Worm (Caenorhabditis elegans) whole organism, L4 larva: ENCODE data around the gene mps-1.

ENCODE experiments used
- D1046.2 ChIP-seq: fragments of 200-800 bp; sonication (Bioruptor generic); IDR thresholded peaks from 2 replicates; pipeline ENCODE4 v1.3.6; 2022; ENCODE audit warnings: missing genetic modification characterization, missing compliant biosample characterization
- F26F4.8 ChIP-seq: fragments of 200-800 bp; sonication (Bioruptor generic); conservative IDR thresholded peaks from 2 replicates; pipeline ENCODE4 v1.3.6; 2022; ENCODE audit warnings: missing genetic modification characterization, missing compliant biosample characterization
- F49E8.2 ChIP-seq: sonication (generic microtip); optimal IDR thresholded peaks from 2 replicates; lab custom pipeline; 2016; ENCODE audit warnings: missing compliant biosample characterization, mild to moderate bottlenecking, missing genetic modification characterization, borderline replicate concordance
- Y5F2A.4 ChIP-seq: fragments of 200-800 bp; sonication (Bioruptor generic); optimal IDR thresholded peaks from 2 replicates; lab custom pipeline; 2018; ENCODE audit warnings: mild to moderate bottlenecking, missing genetic modification characterization, missing compliant biosample characterization
- aly-2 ChIP-seq: sonication (generic microtip); optimal IDR thresholded peaks from 2 replicates; lab custom pipeline; 2018; ENCODE audit warnings: missing biosample characterization, missing genetic modification characterization
- ceh-28 ChIP-seq: fragments of 150-350 bp; optimal IDR thresholded peaks from 2 replicates; lab custom pipeline; 2014; ENCODE audit warnings: missing biosample characterization, missing genetic modification reagents, missing genetic modification characterization
- ceh-32 ChIP-seq: sonication (generic microtip); optimal IDR thresholded peaks from 2 replicates; lab custom pipeline; 2016; ENCODE audit warnings: mild to moderate bottlenecking, missing genetic modification characterization, missing compliant biosample characterization; ENCODE audit not compliant: poor library complexity
- ceh-44 ChIP-seq: fragments of 200-800 bp; sonication (Bioruptor generic); IDR thresholded peaks from 2 replicates; pipeline ENCODE4 v1.3.6; 2022; ENCODE audit warnings: missing genetic modification reagents, missing genetic modification characterization, missing compliant biosample characterization
- ceh-82 ChIP-seq: sonication (generic microtip); optimal IDR thresholded peaks from 2 replicates; lab custom pipeline; 2017; ENCODE audit warnings: missing biosample characterization, missing genetic modification characterization
- ctbp-1 ChIP-seq: fragments of 200-800 bp; sonication (Bioruptor generic); IDR thresholded peaks from 2 replicates; pipeline ENCODE4 v1.3.6; 2022; ENCODE audit warnings: missing genetic modification reagents, missing genetic modification characterization, missing compliant biosample characterization
- daf-16 ChIP-seq, 3 experiments: sonication (generic microtip); optimal IDR thresholded peaks; 2 replicates each; lab custom pipeline; 2016 to 2017; ENCODE audit warnings: missing genetic modification characterization in 3 of 3, missing genetic modification reagents in 3 of 3, mild to moderate bottlenecking in 2 of 3, missing compliant biosample characterization in 2 of 3, missing biosample characterization in 1 of 3, moderate library complexity in 1 of 3
- dmd-8 ChIP-seq: fragments of 200-800 bp; sonication (Bioruptor generic); IDR thresholded peaks from 2 replicates; pipeline ENCODE4 v1.3.6; 2022; ENCODE audit warnings: missing genetic modification characterization, missing compliant biosample characterization
- dmd-9 ChIP-seq: fragments of 200-800 bp; sonication (Bioruptor generic); IDR thresholded peaks from 2 replicates; pipeline ENCODE4 v1.3.6; 2022; ENCODE audit warnings: missing genetic modification reagents, missing genetic modification characterization, missing compliant biosample characterization
- duxl-1 ChIP-seq: sonication (generic microtip); optimal IDR thresholded peaks from 2 replicates; lab custom pipeline; 2016; ENCODE audit warnings: mild to moderate bottlenecking, missing genetic modification characterization, moderate library complexity, missing compliant biosample characterization; ENCODE audit not compliant: poor library complexity
- dve-1 ChIP-seq: sonication (generic microtip); optimal IDR thresholded peaks from 2 replicates; lab custom pipeline; 2017; ENCODE audit warnings: antibody characterized with exemption, mild to moderate bottlenecking, missing genetic modification characterization, missing compliant biosample characterization; ENCODE audit not compliant: insufficient read depth
- egl-43 ChIP-seq: fragments of 200-800 bp; sonication (Bioruptor generic); IDR thresholded peaks from 2 replicates; pipeline ENCODE4 v1.3.6; 2022; ENCODE audit warnings: missing genetic modification reagents, missing genetic modification characterization, missing compliant biosample characterization
- jun-1 ChIP-seq: fragments of 150-350 bp; optimal IDR thresholded peaks from 2 replicates; lab custom pipeline; 2014; ENCODE audit warnings: missing biosample characterization, missing genetic modification reagents, missing genetic modification characterization
- lin-1 ChIP-seq: fragments of 200-800 bp; sonication (Bioruptor generic); IDR thresholded peaks from 2 replicates; pipeline ENCODE4 v1.3.6; 2022; ENCODE audit warnings: missing genetic modification reagents, missing genetic modification characterization, missing compliant biosample characterization
- lin-29 ChIP-seq: fragments of 200-800 bp; sonication (Bioruptor generic); IDR thresholded peaks from 2 replicates; pipeline ENCODE4 v1.3.6; 2022; ENCODE audit warnings: missing genetic modification reagents, missing genetic modification characterization, missing compliant biosample characterization
- lin-38 ChIP-seq: fragments of 200-800 bp; sonication (Bioruptor generic); IDR thresholded peaks from 2 replicates; pipeline ENCODE4 v1.3.6; 2022; ENCODE audit warnings: missing genetic modification reagents, missing genetic modification characterization, missing compliant biosample characterization
- madf-5 ChIP-seq, 2 experiments: fragments of 200-800 bp; sonication (Bioruptor generic); IDR thresholded peaks; 2 replicates each; pipeline ENCODE4 v1.3.6; 2022; ENCODE audit warnings: missing compliant biosample characterization in 2 of 2, missing genetic modification characterization in 2 of 2
- madf-9 ChIP-seq: fragments of 200-800 bp; sonication (Bioruptor generic); conservative IDR thresholded peaks from 2 replicates; pipeline ENCODE4 v1.3.6; 2022; ENCODE audit warnings: missing genetic modification reagents, missing genetic modification characterization, missing compliant biosample characterization
- mdt-29 ChIP-seq: fragments of 200-800 bp; sonication (Bioruptor generic); IDR thresholded peaks from 2 replicates; pipeline ENCODE4 v1.3.6; 2022; ENCODE audit warnings: missing genetic modification reagents, missing genetic modification characterization, missing compliant biosample characterization
- mxl-2 ChIP-seq: fragments of 200-800 bp; sonication (Bioruptor generic); conservative IDR thresholded peaks from 2 replicates; pipeline ENCODE4 v1.3.6; 2022; ENCODE audit warnings: missing genetic modification reagents, missing genetic modification characterization, missing compliant biosample characterization
- nhr-10 ChIP-seq: fragments of 150-350 bp; optimal IDR thresholded peaks from 2 replicates; lab custom pipeline; 2014; ENCODE audit warnings: missing biosample characterization, missing genetic modification characterization
- nhr-237 ChIP-seq: sonication (generic microtip); optimal IDR thresholded peaks from 2 replicates; lab custom pipeline; 2017; ENCODE audit warnings: missing biosample characterization, missing genetic modification characterization
- nhr-41 ChIP-seq: fragments of 200-800 bp; sonication (Bioruptor generic); IDR thresholded peaks from 2 replicates; pipeline ENCODE4 v1.3.6; 2022; ENCODE audit warnings: missing genetic modification reagents, missing genetic modification characterization, missing compliant biosample characterization
- nhr-48 ChIP-seq: sonication (generic microtip); optimal IDR thresholded peaks from 2 replicates; lab custom pipeline; 2016; ENCODE audit warnings: mild to moderate bottlenecking, missing genetic modification characterization, missing compliant biosample characterization
- nhr-6 ChIP-seq: fragments of 150-350 bp; optimal IDR thresholded peaks from 2 replicates; lab custom pipeline; 2014; ENCODE audit warnings: missing biosample characterization, missing genetic modification characterization
- pqm-1 ChIP-seq: sonication (generic microtip); optimal IDR thresholded peaks from 2 replicates; lab custom pipeline; 2017; ENCODE audit warnings: missing biosample characterization, missing genetic modification characterization
- rbr-2 ChIP-seq: sonication (generic microtip); optimal IDR thresholded peaks from 2 replicates; lab custom pipeline; 2016; ENCODE audit warnings: missing genotype, missing genetic modification characterization, missing compliant biosample characterization
- sdz-12 ChIP-seq: fragments of 200-800 bp; sonication (Bioruptor generic); optimal IDR thresholded peaks from 2 replicates; lab custom pipeline; 2018; ENCODE audit warnings: mild to moderate bottlenecking, missing genetic modification characterization, missing compliant biosample characterization
- set-16 ChIP-seq: fragments of 200-800 bp; sonication (Bioruptor generic); IDR thresholded peaks from 2 replicates; pipeline ENCODE4 v1.3.6; 2022; ENCODE audit warnings: missing genetic modification reagents, missing genetic modification characterization, missing compliant biosample characterization
- spr-3 ChIP-seq: fragments of 200-800 bp; sonication (Bioruptor generic); optimal IDR thresholded peaks from 2 replicates; lab custom pipeline; 2018; ENCODE audit warnings: mild to moderate bottlenecking, missing genetic modification characterization, missing compliant biosample characterization
- tag-97 ChIP-seq: fragments of 200-800 bp; sonication (Bioruptor generic); IDR thresholded peaks from 2 replicates; pipeline ENCODE4 v1.3.6; 2022; ENCODE audit warnings: missing genetic modification characterization, missing compliant biosample characterization
- tra-1 ChIP-seq: fragments of 200-800 bp; sonication (Bioruptor generic); IDR thresholded peaks from 2 replicates; pipeline ENCODE4 v1.3.6; 2022; ENCODE audit warnings: missing genetic modification reagents, missing genetic modification characterization, missing compliant biosample characterization
- unc-130 ChIP-seq: sonication (generic microtip); optimal IDR thresholded peaks from 2 replicates; lab custom pipeline; 2016; ENCODE audit warnings: missing genetic modification reagents, missing genetic modification characterization, missing compliant biosample characterization
- vab-7 ChIP-seq: fragments of 200-800 bp; sonication (Bioruptor generic); IDR thresholded peaks from 2 replicates; pipeline ENCODE4 v1.3.6; 2022; ENCODE audit warnings: missing genetic modification reagents, missing genetic modification characterization, missing compliant biosample characterization
- zag-1 ChIP-seq: fragments of 150-350 bp; optimal IDR thresholded peaks from 2 replicates; lab custom pipeline; 2014; ENCODE audit warnings: missing biosample characterization, missing genetic modification characterization
- zfp-3 ChIP-seq: fragments of 200-800 bp; sonication (Bioruptor generic); conservative IDR thresholded peaks from 2 replicates; pipeline ENCODE4 v1.3.6; 2022; ENCODE audit warnings: missing genetic modification reagents, missing genetic modification characterization, missing compliant biosample characterization
- ztf-11 ChIP-seq: fragments of 150-350 bp; optimal IDR thresholded peaks from 2 replicates; lab custom pipeline; 2014; ENCODE audit warnings: missing biosample characterization, missing genetic modification characterization

mps-1 gene

DNA sequence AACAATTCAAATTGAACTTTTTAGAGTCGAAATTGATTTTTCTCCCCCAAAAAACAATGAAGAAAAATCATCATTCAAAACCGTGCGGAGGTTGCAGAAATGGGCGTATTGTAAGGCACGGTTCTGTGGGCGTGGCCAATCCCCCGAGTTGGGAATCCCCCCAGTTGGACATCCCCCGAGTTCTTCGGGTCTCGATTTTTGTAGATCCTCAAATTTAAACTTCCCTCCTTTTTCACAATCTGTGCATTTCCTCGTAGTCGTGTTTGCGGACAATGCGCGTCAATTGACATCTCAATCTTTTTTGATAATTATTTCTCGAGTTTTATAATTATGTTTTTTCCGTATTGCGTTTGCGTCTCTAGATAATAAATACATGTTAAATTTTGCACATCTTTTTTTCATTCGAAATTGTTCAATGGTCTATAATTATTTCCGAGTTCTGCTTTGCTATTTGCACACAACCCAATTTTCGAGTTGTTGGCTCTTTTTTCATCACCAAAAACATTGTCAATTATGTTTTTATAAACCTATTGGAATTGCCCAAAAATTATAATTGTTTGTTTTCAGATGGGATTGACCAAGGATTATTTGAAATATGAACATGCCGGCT lies 24.3 kb downstream of the mps-1 start, which contains the start of gene F13H8.2 (continued):
- TF ChIP-seq rbr-2 (tag; lab: Kevin White, UChicago): peak; percentile 78
- TF ChIP-seq nhr-48: peak; percentile 22
- no peak for TF ChIP-seq mdt-29 (GFP tag; lab: Robert Waterston, UW)
- no peak for TF ChIP-seq jun-1 (tag; lab: Kevin White, UChicago)
- no peak for TF ChIP-seq Y5F2A.4
- TF ChIP-seq ztf-11 (tag; lab: Kevin White, UChicago): no peak
- no peak for TF ChIP-seq sdz-12 (GFP tag; lab: Kevin White, UChicago)
- no peak for TF ChIP-seq madf-5 (GFP tag; IDR thresholded peaks at IDR 0.05; lab: Robert Waterston, UW)
- TF ChIP-seq lin-1 (GFP tag; lab: Robert Waterston, UW): peak; percentile 91
- TF ChIP-seq dmd-8 (GFP tag; lab: Robert Waterston, UW): 0 out of 2 replicates have a peak, but pooled peaks have one; percentile 30
- TF ChIP-seq ceh-44 (GFP tag; lab: Robert Waterston, UW): peak; percentile 79
- no peak for TF ChIP-seq nhr-41
- TF ChIP-seq madf-9: no peak; the same call in 1 of the 2 replicates
- peak; percentile 22 for TF ChIP-seq F49E8.2 (tag; lab: Kevin White, UChicago)
- no peak for TF ChIP-seq ceh-28 (tag; lab: Kevin White, UChicago)
- TF ChIP-seq aly-2: no peak
- TF ChIP-seq mxl-2 (GFP tag; lab: Robert Waterston, UW): 0 out of 2 replicates have a peak, but pooled peaks have one; percentile 35
- no peak for TF ChIP-seq tag-97
- peak; percentile 89 for TF ChIP-seq lin-38
- peak; percentile 40 for TF ChIP-seq dve-1 (tag; lab: Kevin White, UChicago)
- peak; percentile 62; the same call in 1 of the 2 replicates for TF ChIP-seq tra-1 (GFP tag; lab: Robert Waterston, UW)
- TF ChIP-seq duxl-1 (tag; lab: Kevin White, UChicago): peak; percentile 41
- TF ChIP-seq unc-130 (GFP tag; lab: Kevin White, UChicago): peak; percentile 69
- peak; percentile 77 for TF ChIP-seq vab-7
- TF ChIP-seq daf-16 (GFP tag; optimal IDR thresholded peaks at IDR 0.05; lab: Kevin White, UChicago): peak in 1 of 2 experiments; percentile 5
- TF ChIP-seq daf-16 (tag; optimal IDR thresholded peaks at IDR 0.05; lab: Kevin White, UChicago): peak; percentile 6

DNA sequence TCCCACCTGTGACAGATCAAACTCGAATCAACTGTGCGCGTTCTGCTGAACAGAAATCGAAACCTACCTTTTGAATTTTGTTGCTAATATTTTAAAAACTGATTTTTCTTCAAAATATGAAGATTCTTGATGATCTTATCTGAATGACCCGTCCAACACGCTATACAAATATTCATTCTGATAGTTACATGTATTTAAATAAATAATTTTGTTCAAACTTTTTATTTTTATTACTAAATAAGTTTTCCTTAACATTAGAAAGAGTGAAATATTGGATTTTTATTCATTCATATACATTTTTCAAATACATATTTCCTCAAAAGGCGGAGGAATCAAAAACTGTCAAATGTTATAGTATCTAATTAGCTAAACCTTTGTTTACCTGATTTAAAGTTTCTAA lies 26.2 kb downstream of the mps-1 start, which contains the start of gene F13H8.8:
Gene F13H8.8 (minus strand): TSS at position 101 of the 400 bp plus-strand sequence.
- TF ChIP-seq Y5F2A.4 (no peak), dmd-8 (GFP tag; lab: Robert Waterston, UW) (no peak), set-16 (GFP tag; lab: Robert Waterston, UW) (no peak), rbr-2 (tag; lab: Kevin White, UChicago) (no peak), daf-16 (GFP tag; optimal IDR thresholded peaks at IDR 0.05; lab: Kevin White, UChicago) (no peak), daf-16 (tag; optimal IDR thresholded peaks at IDR 0.05; lab: Kevin White, UChicago) (no peak), nhr-10 (tag; lab: Kevin White, UChicago) (no peak), tra-1 (GFP tag; lab: Robert Waterston, UW) (no peak), ceh-82 (tag; lab: Kevin White, UChicago) (no peak), lin-29 (GFP tag; lab: Robert Waterston, UW) (no peak), pqm-1 (tag; lab: Kevin White, UChicago) (no peak), D1046.2 (GFP tag; lab: Robert Waterston, UW) (no peak), mdt-29 (GFP tag; lab: Robert Waterston, UW) (no peak), unc-130 (GFP tag; lab: Kevin White, UChicago) (no peak), nhr-6 (no peak)
- TF ChIP-seq, all 104 proteins: peak for 0

DNA sequence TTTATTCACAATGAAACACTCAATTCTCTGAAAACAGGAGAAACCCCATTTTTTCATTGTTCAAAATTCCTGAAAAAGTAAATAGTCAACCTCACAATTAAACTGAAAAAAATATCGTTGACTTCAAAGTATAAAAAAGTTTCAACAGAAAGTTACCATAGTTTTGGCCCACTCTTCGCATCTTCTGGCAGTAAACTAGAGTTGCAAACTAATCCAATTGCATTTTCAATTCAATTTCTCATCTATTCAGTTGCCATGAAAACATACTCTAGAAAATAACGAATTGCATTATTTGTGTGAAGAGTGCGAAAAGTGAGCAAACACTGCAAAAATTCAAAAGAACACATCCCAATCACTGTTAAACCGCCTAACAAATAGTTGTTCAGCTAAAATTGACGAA lies 30.5 kb downstream of the mps-1 start, which contains the start of gene F13H8.3:
Gene F13H8.3 (plus strand): TSS at position 301 of the 400 bp plus-strand sequence.
- TF ChIP-seq spr-3 (GFP tag; lab: Kevin White, UChicago) (no peak), aly-2 (no peak), egl-43 (no peak), dmd-9 (GFP tag; lab: Robert Waterston, UW) (no peak), nhr-48 (no peak), ceh-44 (GFP tag; lab: Robert Waterston, UW) (no peak), nhr-237 (tag; lab: Kevin White, UChicago) (no peak), F26F4.8 (no peak), zfp-3 (GFP tag; lab: Robert Waterston, UW) (no peak), ctbp-1 (GFP tag; lab: Robert Waterston, UW) (no peak), zag-1 (tag; lab: Kevin White, UChicago) (no peak), ceh-32 (no peak)
